Fruit fly (Drosophila melanogaster) whole organism, pupa: Measurements from ENCODE around the gene AstC.

Source experiments
- CG10348 ChIP-seq: fragments of 200-800 bp; sonication (Bioruptor generic); IDR thresholded peaks from 2 replicates; pipeline ENCODE4 v1.3.6; 2022; ENCODE audit warnings: missing biosample characterization, missing genetic modification characterization
- CG12605 ChIP-seq: fragments of 200-800 bp; sonication (Bioruptor generic); IDR thresholded peaks from 2 replicates; pipeline ENCODE4 v1.3.6; 2022; ENCODE audit warnings: missing biosample characterization, missing genetic modification characterization
- CG13204 ChIP-seq: fragments of 200-800 bp; sonication (Bioruptor generic); optimal IDR thresholded peaks from 2 replicates; lab custom pipeline; 2018; ENCODE audit warnings: missing biosample characterization, mild to moderate bottlenecking, missing genetic modification characterization, moderate library complexity
- CG14655 ChIP-seq: fragments of 200-800 bp; sonication (Bioruptor generic); optimal IDR thresholded peaks from 3 replicates; lab custom pipeline; 2017; ENCODE audit warnings: mild to moderate bottlenecking, missing biosample characterization, missing genetic modification reagents, missing genetic modification characterization
- CG15710 ChIP-seq: fragments of 200-800 bp; sonication (Bioruptor generic); optimal IDR thresholded peaks from 2 replicates; lab custom pipeline; 2018; ENCODE audit warnings: missing biosample characterization, mild to moderate bottlenecking, missing genetic modification characterization, moderate library complexity
- CG17806 ChIP-seq: fragments of 200-800 bp; sonication (Bioruptor generic); optimal IDR thresholded peaks from 2 replicates; lab custom pipeline; 2018; ENCODE audit warnings: missing biosample characterization, mild to moderate bottlenecking, missing genetic modification characterization, moderate library complexity
- CG32121 ChIP-seq: fragments of 200-800 bp; sonication (Bioruptor generic); IDR thresholded peaks from 2 replicates; pipeline ENCODE4 v1.3.6; 2022; ENCODE audit warnings: missing biosample characterization, missing genetic modification characterization
- CG34367 ChIP-seq: fragments of 200-800 bp; sonication (Bioruptor generic); optimal IDR thresholded peaks from 2 replicates; lab custom pipeline; 2018; ENCODE audit warnings: missing biosample characterization, mild to moderate bottlenecking, missing genetic modification characterization
- CG4496 ChIP-seq: fragments of 200-800 bp; sonication (Bioruptor generic); IDR thresholded peaks from 3 replicates; pipeline ENCODE4 v1.3.6; 2022; ENCODE audit warnings: missing biosample characterization, missing genetic modification characterization
- CG8159 ChIP-seq: fragments of 200-800 bp; sonication (Bioruptor generic); optimal IDR thresholded peaks from 3 replicates; lab custom pipeline; 2018; ENCODE audit warnings: missing biosample characterization, mild to moderate bottlenecking, missing genetic modification characterization, moderate library complexity
- CG8301 ChIP-seq: fragments of 200-800 bp; sonication (Bioruptor generic); optimal IDR thresholded peaks from 2 replicates; lab custom pipeline; 2018; ENCODE audit warnings: missing biosample characterization, mild to moderate bottlenecking, missing genetic modification characterization
- CG9948 ChIP-seq: fragments of 200-800 bp; sonication (Bioruptor generic); optimal IDR thresholded peaks from 2 replicates; lab custom pipeline; 2018; ENCODE audit warnings: missing biosample characterization, mild to moderate bottlenecking, missing genetic modification characterization, moderate library complexity
- D1 ChIP-seq: fragments of 200-800 bp; sonication (Bioruptor generic); optimal IDR thresholded peaks from 2 replicates; lab custom pipeline; 2018; ENCODE audit warnings: missing biosample characterization, mild to moderate bottlenecking, missing genetic modification characterization, moderate library complexity
- EcR ChIP-seq: fragments of 200-800 bp; sonication (Bioruptor generic); optimal IDR thresholded peaks from 3 replicates; lab custom pipeline; 2019; ENCODE audit warnings: missing biosample characterization, missing genetic modification characterization, mild to moderate bottlenecking, moderate library complexity, missing genetic modification reagents
- Ets98B ChIP-seq: fragments of 200-800 bp; sonication (Bioruptor generic); IDR thresholded peaks from 2 replicates; pipeline ENCODE4 v1.3.6; 2022; ENCODE audit warnings: missing biosample characterization, missing genetic modification characterization
- Pif1A ChIP-seq: fragments of 200-800 bp; sonication (Bioruptor generic); optimal IDR thresholded peaks from 3 replicates; lab custom pipeline; 2016; ENCODE audit warnings: missing biosample characterization, missing genetic modification characterization
- Pif1B ChIP-seq: fragments of 200-800 bp; sonication (Bioruptor generic); optimal IDR thresholded peaks from 3 replicates; lab custom pipeline; 2016; ENCODE audit warnings: missing biosample characterization, missing genetic modification characterization
- Snoo ChIP-seq: fragments of 200-800 bp; sonication (Bioruptor generic); optimal IDR thresholded peaks from 3 replicates; lab custom pipeline; 2017; ENCODE audit warnings: missing biosample characterization, mild to moderate bottlenecking, missing genetic modification characterization, inconsistent platforms
- fd96Ca ChIP-seq: fragments of 200-800 bp; sonication (Bioruptor generic); IDR thresholded peaks from 3 replicates; pipeline ENCODE4 v1.3.6; 2022; ENCODE audit warnings: missing biosample characterization, missing genetic modification characterization
- gl ChIP-seq: fragments of 200-800 bp; sonication (Bioruptor generic); optimal IDR thresholded peaks from 2 replicates; lab custom pipeline; 2018; ENCODE audit warnings: missing biosample characterization, mild to moderate bottlenecking, missing genetic modification characterization
- rn ChIP-seq: fragments of 200-800 bp; sonication (Bioruptor generic); IDR thresholded peaks from 2 replicates; pipeline ENCODE4 v1.3.6; 2022; ENCODE audit warnings: missing biosample characterization, missing genetic modification characterization

AstC gene

dm6 chr2L:11067970-11068369 is 13.2 kb downstream of the AstC start:
- no peak for TF ChIP-seq D1 (tag; lab: Kevin White, UChicago)
- no peak for TF ChIP-seq Pif1A (GFP tag; lab: Kevin White, UChicago)
- peak; percentile 13 for TF ChIP-seq Pif1B (GFP tag; lab: Kevin White, UChicago)
- TF ChIP-seq CG34367 (tag; lab: Kevin White, UChicago) = no peak
- TF ChIP-seq, all 21 proteins: peak for 1

- TF ChIP-seq CG34367 (tag; lab: Kevin White, UChicago) = peak; percentile 43
- TF ChIP-seq CG8159 = peak; percentile 68
- peak; percentile 57 for TF ChIP-seq CG17806 (tag; lab: Kevin White, UChicago)
- peak; percentile 49 for TF ChIP-seq CG15710 (tag; lab: Kevin White, UChicago)
- 0 out of 2 replicates have a peak, but pooled peaks have one; percentile 19 for TF ChIP-seq CG32121 (GFP tag; lab: Robert Waterston, UW)
- no peak; the same call in 2 of the 3 replicates for TF ChIP-seq fd96Ca (GFP tag; lab: Robert Waterston, UW)
- TF ChIP-seq D1 (tag; lab: Kevin White, UChicago) = peak; percentile 31
- peak; percentile 84 for TF ChIP-seq CG12605 (GFP tag; lab: Robert Waterston, UW)
- TF ChIP-seq CG4496 (GFP tag; lab: Robert Waterston, UW) = peak; percentile 62; the same call in 1 of the 3 replicates
- peak; percentile 73 for TF ChIP-seq Ets98B (GFP tag; lab: Robert Waterston, UW)
- TF ChIP-seq Snoo (tag; lab: Kevin White, UChicago) = peak; percentile 38
- TF ChIP-seq CG13204 (GFP tag; lab: Kevin White, UChicago) = peak; percentile 54
- peak; percentile 70 for TF ChIP-seq Pif1B (GFP tag; lab: Kevin White, UChicago)
- no peak for TF ChIP-seq rn (GFP tag; lab: Robert Waterston, UW)
- peak; percentile 50 for TF ChIP-seq CG8301 (tag; lab: Kevin White, UChicago)
- TF ChIP-seq EcR = peak; percentile 58
- TF ChIP-seq Pif1A (GFP tag; lab: Kevin White, UChicago) = peak; percentile 58
- TF ChIP-seq gl = peak; percentile 50
- no peak for TF ChIP-seq CG10348 (GFP tag; lab: Robert Waterston, UW)
- TF ChIP-seq CG14655 = peak; percentile 59
- TF ChIP-seq CG9948 (tag; lab: Kevin White, UChicago) = peak; percentile 18
Observed at dm6 chr2L:11066887-11067459, 14.2 kb downstream of the AstC start, which contains the start of gene Samuel. TSS of gene Samuel (minus strand) at chr2L:11066998.

- TF ChIP-seq CG13204 (GFP tag; lab: Kevin White, UChicago) = no peak
- TF ChIP-seq CG14655 = peak; percentile 51
- peak; percentile 36 for TF ChIP-seq CG15710 (tag; lab: Kevin White, UChicago)
- TF ChIP-seq Pif1A (GFP tag; lab: Kevin White, UChicago) = peak; percentile 64
- peak; percentile 42 for TF ChIP-seq CG9948 (tag; lab: Kevin White, UChicago)
- no peak for TF ChIP-seq rn (GFP tag; lab: Robert Waterston, UW)
- peak; percentile 26; the same call in 1 of the 2 replicates for TF ChIP-seq Ets98B (GFP tag; lab: Robert Waterston, UW)
- peak; percentile 15 for TF ChIP-seq CG17806 (tag; lab: Kevin White, UChicago)
- peak; percentile 11 for TF ChIP-seq D1 (tag; lab: Kevin White, UChicago)
- TF ChIP-seq EcR = no peak
- TF ChIP-seq CG12605 (GFP tag; lab: Robert Waterston, UW) = no peak
- TF ChIP-seq CG10348 (GFP tag; lab: Robert Waterston, UW) = no peak
- TF ChIP-seq Pif1B (GFP tag; lab: Kevin White, UChicago) = no peak
- peak; percentile 40 for TF ChIP-seq Snoo (tag; lab: Kevin White, UChicago)
- TF ChIP-seq CG32121 (GFP tag; lab: Robert Waterston, UW) = 0 out of 2 replicates have a peak, but pooled peaks have one; percentile 55
- peak; percentile 51; the same call in 2 of the 3 replicates for TF ChIP-seq CG4496 (GFP tag; lab: Robert Waterston, UW)
- TF ChIP-seq CG8301 (tag; lab: Kevin White, UChicago) = peak; percentile 36
- TF ChIP-seq gl = no peak
- TF ChIP-seq fd96Ca (GFP tag; lab: Robert Waterston, UW) = no peak
- no peak for TF ChIP-seq CG34367 (tag; lab: Kevin White, UChicago)
- peak; percentile 48 for TF ChIP-seq CG8159
Observed at dm6 chr2L:11065932-11066823, 15.0 kb downstream of the AstC start.

- TF ChIP-seq CG4496 (GFP tag; lab: Robert Waterston, UW) (peak; percentile 74; the same call in 2 of the 3 replicates), CG9948 (tag; lab: Kevin White, UChicago) (peak; percentile 51), rn (GFP tag; lab: Robert Waterston, UW) (no peak), CG17806 (tag; lab: Kevin White, UChicago) (peak; percentile 34), CG14655 (peak; percentile 39), Ets98B (GFP tag; lab: Robert Waterston, UW) (peak; percentile 66), D1 (tag; lab: Kevin White, UChicago) (no peak), CG10348 (GFP tag; lab: Robert Waterston, UW) (no peak), Snoo (tag; lab: Kevin White, UChicago) (peak; percentile 61), CG34367 (tag; lab: Kevin White, UChicago) (peak; percentile 27), Pif1A (GFP tag; lab: Kevin White, UChicago) (peak; percentile 24), CG8301 (tag; lab: Kevin White, UChicago) (peak; percentile 28), CG8159 (peak; percentile 63), CG15710 (tag; lab: Kevin White, UChicago) (peak; percentile 62), fd96Ca (GFP tag; lab: Robert Waterston, UW) (no peak), CG32121 (GFP tag; lab: Robert Waterston, UW) (peak; percentile 70), gl (no peak), CG13204 (GFP tag; lab: Kevin White, UChicago) (no peak), Pif1B (GFP tag; lab: Kevin White, UChicago) (peak; percentile 53), EcR (no peak), CG12605 (GFP tag; lab: Robert Waterston, UW) (peak; percentile 71)
Observed at dm6 chr2L:11065106-11065878, 15.9 kb downstream of the AstC start.
